Comparison of ENCODE assay signal across 1 fruit fly cellular context in the genomic region with DNA sequence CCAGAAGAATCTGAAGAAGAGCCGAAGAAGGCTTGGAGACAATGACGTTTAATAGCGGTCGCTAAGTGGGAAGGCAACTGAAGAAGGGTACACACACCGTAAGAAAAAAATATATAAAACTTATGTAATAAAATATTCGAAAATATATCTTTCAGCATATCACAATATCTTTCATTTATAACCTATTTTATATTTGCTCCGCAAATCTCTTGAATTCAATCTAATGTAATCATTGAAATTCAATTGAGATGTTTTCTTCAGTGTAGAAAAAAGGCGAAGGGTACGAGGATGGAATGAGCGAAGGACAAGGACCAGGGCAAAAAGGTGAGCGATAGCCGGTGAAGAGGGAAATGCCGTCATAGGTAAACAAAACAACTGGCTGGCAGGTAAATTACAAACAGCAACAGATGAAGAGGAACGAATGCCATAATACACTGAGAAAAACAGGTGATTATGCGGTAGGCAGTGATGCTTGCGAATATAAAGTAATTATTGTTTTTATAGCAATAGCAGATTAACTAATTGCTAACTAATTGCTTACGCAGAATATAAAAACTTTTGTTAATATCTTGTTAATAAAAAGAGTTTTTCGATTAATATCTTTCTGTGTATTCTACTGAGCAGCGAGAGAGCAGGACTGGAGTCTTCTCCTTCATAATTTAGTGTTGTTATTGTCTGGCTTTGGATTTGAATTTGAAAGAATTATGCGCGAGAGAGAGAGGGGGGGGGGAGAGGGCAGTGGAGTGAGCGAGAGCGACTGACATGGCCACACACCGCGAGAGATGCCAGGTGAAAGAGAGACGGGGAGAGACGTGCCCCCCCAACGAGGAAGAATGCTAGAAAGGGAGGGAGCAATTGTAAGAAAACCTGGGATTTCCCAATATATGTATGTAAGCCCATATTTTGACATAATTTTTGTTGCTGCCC.
TF ChIP-seq lines count a peak whose summit lies in the region.

No protein-coding gene starts in this region.

TF ChIP-seq in whole organism, embryonic, 481 proteins besides CTCF, POLR2A, EP300 and RAD21 (continued from another document):
- TF ChIP-seq Rfx (GFP tag; IDR thresholded peaks at IDR 0.05; lab: Robert Waterston, UW) (peak; percentile 73), toy (GFP tag; IDR thresholded peaks at IDR 0.05; lab: Robert Waterston, UW) (no peak), stwl (tag; optimal IDR thresholded peaks at IDR 0.05; lab: Kevin White, UChicago) (peak; percentile 74), CG3847 (GFP tag; IDR thresholded peaks at IDR 0.05; lab: Robert Waterston, UW) (peak; percentile 70), BtbVII (GFP tag; optimal IDR thresholded peaks at IDR 0.05; lab: Kevin White, UChicago) (peak; percentile 64), ash1 (GFP tag; optimal IDR thresholded peaks at IDR 0.05; lab: Kevin White, UChicago) (no peak), sens-2 (GFP tag; IDR thresholded peaks at IDR 0.05; lab: Robert Waterston, UW) (peak; percentile 83), tin (GFP tag; optimal IDR thresholded peaks at IDR 0.05; lab: Kevin White, UChicago) (peak; percentile 87), CG34376 (GFP tag; optimal IDR thresholded peaks at IDR 0.05; lab: Kevin White, UChicago) (no peak), CG3995 (GFP tag; optimal IDR thresholded peaks at IDR 0.05; lab: Kevin White, UChicago) (no peak), Dek (tag; optimal IDR thresholded peaks at IDR 0.05; lab: Kevin White, UChicago) (peak; percentile 34), pum (GFP tag; optimal IDR thresholded peaks at IDR 0.05; lab: Kevin White, UChicago) (peak; percentile 89), CHES-1-like (GFP tag; optimal IDR thresholded peaks at IDR 0.05; lab: Kevin White, UChicago) (peak; percentile 77), E2f2 (GFP tag; IDR thresholded peaks at IDR 0.05; lab: Robert Waterston, UW) (peak; percentile 59; the same call in 1 of the 2 replicates), CG3065 (GFP tag; optimal IDR thresholded peaks at IDR 0.05; lab: Kevin White, UChicago) (no peak), CG6854 (GFP tag; optimal IDR thresholded peaks at IDR 0.05; lab: Kevin White, UChicago) (peak; percentile 32), CG6272 (GFP tag; IDR thresholded peaks at IDR 0.05; lab: Robert Waterston, UW) (peak; percentile 74), ewg (GFP tag; optimal IDR thresholded peaks at IDR 0.05; lab: Kevin White, UChicago) (peak; percentile 51), CG4424 (GFP tag; optimal IDR thresholded peaks at IDR 0.05; lab: Kevin White, UChicago) (peak; percentile 88), CG34224 (GFP tag; IDR thresholded peaks at IDR 0.05; lab: Robert Waterston, UW; ENCODE audit: partially characterized antibody) (no peak), sisA (GFP tag; IDR thresholded peaks at IDR 0.05; lab: Robert Waterston, UW) (peak; percentile 78), HLH3B (GFP tag; IDR thresholded peaks at IDR 0.05; lab: Robert Waterston, UW) (peak; percentile 74), CG8359 (GFP tag; optimal IDR thresholded peaks at IDR 0.05; lab: Kevin White, UChicago; ENCODE audit: borderline replicate concordance) (peak; percentile 82), CG15269 (tag; optimal IDR thresholded peaks at IDR 0.05; lab: Kevin White, UChicago) (peak; percentile 70), org-1 (GFP tag; optimal IDR thresholded peaks at IDR 0.05; lab: Kevin White, UChicago) (peak; percentile 82), kah (GFP tag; optimal IDR thresholded peaks at IDR 0.05; lab: Kevin White, UChicago) (peak; percentile 43), CG17912 (GFP tag; optimal IDR thresholded peaks at IDR 0.05; lab: Kevin White, UChicago) (no peak), hkb (optimal IDR thresholded peaks at IDR 0.05; lab: Kevin White, UChicago) (no peak), hkb (GFP tag; IDR thresholded peaks at IDR 0.05; lab: Robert Waterston, UW) (peak; percentile 84), tio (GFP tag; optimal IDR thresholded peaks at IDR 0.05; lab: Kevin White, UChicago) (peak; percentile 81), ap (GFP tag; IDR thresholded peaks at IDR 0.05; lab: Robert Waterston, UW) (peak; percentile 62), Dp (GFP tag; optimal IDR thresholded peaks at IDR 0.05; lab: Kevin White, UChicago) (no peak), D (optimal IDR thresholded peaks at IDR 0.05; lab: Kevin White, UChicago) (no peak), D (GFP tag; optimal IDR thresholded peaks at IDR 0.05; lab: Kevin White, UChicago) (peak; percentile 86)
TF ChIP-seq in whole organism, embryonic: peak in this region for 388.
